Worm (Caenorhabditis elegans) whole organism, young adult: ENCODE data around the gene cav-1.

Source experiments
- F52B5.7 ChIP-seq: sonication (generic microtip); optimal IDR thresholded peaks from 2 replicates; lab custom pipeline; 2016; ENCODE audit warnings: mild to moderate bottlenecking, missing genetic modification characterization, missing compliant biosample characterization
- Y56A3A.18 ChIP-seq: fragments of 200-800 bp; sonication (Bioruptor generic); IDR thresholded peaks from 2 replicates; pipeline ENCODE4 v1.3.6; 2022; ENCODE audit warnings: missing genetic modification reagents, missing genetic modification characterization, missing compliant biosample characterization
- Y67H2A.10 ChIP-seq: fragments of 200-800 bp; sonication (Bioruptor generic); conservative IDR thresholded peaks from 2 replicates; pipeline ENCODE4 v1.3.6; 2022; ENCODE audit warnings: missing genetic modification reagents, missing genetic modification characterization, missing compliant biosample characterization
- ama-1 ChIP-seq, 3 experiments: fragments of 150-350 bp in 1 of 3; sonication (generic microtip) in 2 of 3; optimal IDR thresholded peaks; 2 replicates each; lab custom pipeline; 2014 to 2018; ENCODE audit warnings: missing biosample characterization in 2 of 3, missing genetic modification characterization in 2 of 3, missing genetic modification reagents in 2 of 3
- attf-3 ChIP-seq: fragments of 200-800 bp; sonication (Bioruptor generic); conservative IDR thresholded peaks from 2 replicates; pipeline ENCODE4 v1.3.6; 2022; ENCODE audit warnings: missing genetic modification reagents, missing genetic modification characterization, missing compliant biosample characterization
- attf-5 ChIP-seq: fragments of 200-800 bp; sonication (Bioruptor generic); optimal IDR thresholded peaks from 2 replicates; lab custom pipeline; 2018; ENCODE audit warnings: mild to moderate bottlenecking, missing genetic modification characterization, missing compliant biosample characterization
- ceh-100 ChIP-seq: fragments of 200-800 bp; sonication (Bioruptor generic); IDR thresholded peaks from 2 replicates; pipeline ENCODE4 v1.3.6; 2022; ENCODE audit warnings: missing genetic modification reagents, missing genetic modification characterization, missing compliant biosample characterization
- hlh-12 ChIP-seq: sonication (generic microtip); optimal IDR thresholded peaks from 2 replicates; lab custom pipeline; 2016; ENCODE audit warnings: missing genetic modification characterization, missing compliant biosample characterization
- let-526 ChIP-seq: fragments of 200-800 bp; sonication (Bioruptor generic); IDR thresholded peaks from 2 replicates; pipeline ENCODE4 v1.3.6; 2022; ENCODE audit warnings: missing genetic modification reagents, missing genetic modification characterization, missing compliant biosample characterization
- nfya-1 ChIP-seq: sonication (generic microtip); optimal IDR thresholded peaks from 2 replicates; lab custom pipeline; 2017; ENCODE audit warnings: antibody characterized with exemption, missing compliant biosample characterization, missing genetic modification characterization, borderline replicate concordance; ENCODE audit not compliant: insufficient read depth
- nhr-120 ChIP-seq: fragments of 200-800 bp; sonication (Bioruptor generic); IDR thresholded peaks from 2 replicates; pipeline ENCODE4 v1.3.6; 2022; ENCODE audit warnings: missing genetic modification characterization, missing compliant biosample characterization
- nhr-90 ChIP-seq: sonication (generic microtip); optimal IDR thresholded peaks from 2 replicates; lab custom pipeline; 2016; ENCODE audit warnings: missing genotype, mild to moderate bottlenecking, missing genetic modification characterization, missing compliant biosample characterization
- snpc-4 ChIP-seq, 5 experiments: fragments of 150-350 bp in 1 of 5; sonication (generic microtip) in 4 of 5; optimal IDR thresholded peaks; 2 replicates each; lab custom pipeline; 2014 to 2018; ENCODE audit warnings: missing genetic modification characterization in 5 of 5, missing biosample characterization in 3 of 5, antibody characterized with exemption in 2 of 5, mild to moderate bottlenecking in 2 of 5, missing compliant biosample characterization in 2 of 5, missing genotype in 2 of 5, moderate library complexity in 2 of 5, missing genetic modification reagents in 1 of 5
- tbx-9 ChIP-seq: sonication (generic microtip); optimal IDR thresholded peaks from 2 replicates; lab custom pipeline; 2016; ENCODE audit warnings: borderline replicate concordance, missing genetic modification characterization, inconsistent platforms, missing compliant biosample characterization

- no peak for TF ChIP-seq nfya-1 (tag; lab: Kevin White, UChicago)
- no peak for TF ChIP-seq let-526 (GFP tag; lab: Robert Waterston, UW)
- no peak for TF ChIP-seq F52B5.7 (tag; lab: Kevin White, UChicago)
- no peak for TF ChIP-seq Y67H2A.10 (GFP tag; lab: Robert Waterston, UW)
- TF ChIP-seq Y56A3A.18 (GFP tag; lab: Robert Waterston, UW) = no peak
- no peak for TF ChIP-seq attf-3 (GFP tag; lab: Robert Waterston, UW)
- no peak for TF ChIP-seq snpc-4 (GFP tag; optimal IDR thresholded peaks at IDR 0.05; lab: Kevin White, UChicago)
- no peak for TF ChIP-seq snpc-4 (tag; optimal IDR thresholded peaks at IDR 0.05; lab: Kevin White, UChicago)
- TF ChIP-seq ama-1 (optimal IDR thresholded peaks at IDR 0.05; lab: Kevin White, UChicago) = no peak
- TF ChIP-seq ama-1 (GFP tag; optimal IDR thresholded peaks at IDR 0.05; lab: Kevin White, UChicago) = no peak
- TF ChIP-seq hlh-12 = no peak
- TF ChIP-seq nhr-120 (GFP tag; lab: Robert Waterston, UW) = no peak
- TF ChIP-seq nhr-90 = no peak
- no peak for TF ChIP-seq ceh-100 (GFP tag; lab: Robert Waterston, UW)
- no peak for TF ChIP-seq attf-5
- TF ChIP-seq tbx-9 (tag; lab: Kevin White, UChicago) = no peak
Measured at ce11 chrIV:9761751-9762150, 10.6 kb upstream of the cav-1 start.
